Fruit fly (Drosophila melanogaster): ENCODE results near the gene C3G.

dm6 chrX:6802376-6803080 lies 865 bp downstream of the C3G start:
- TF ChIP-seq CG6163 (GFP tag; IDR thresholded peaks at IDR 0.05): no peak
- TF ChIP-seq Hr39 (GFP tag; optimal IDR thresholded peaks at IDR 0.05): no peak
- no peak for TF ChIP-seq cyc (GFP tag; optimal IDR thresholded peaks at IDR 0.05)
- TF ChIP-seq svp (GFP tag): no peak
- TF ChIP-seq Smox (GFP tag; optimal IDR thresholded peaks at IDR 0.05): no peak
- no peak for TF ChIP-seq lz (GFP tag; optimal IDR thresholded peaks at IDR 0.05)
- TF ChIP-seq CG32006 (GFP tag; optimal IDR thresholded peaks at IDR 0.05): no peak
- no peak for TF ChIP-seq CG8319 (GFP tag; optimal IDR thresholded peaks at IDR 0.05)
- no peak for TF ChIP-seq pdm3 (GFP tag; optimal IDR thresholded peaks at IDR 0.05)
- no peak for TF ChIP-seq Sox15 (GFP tag; optimal IDR thresholded peaks at IDR 0.05)
- TF ChIP-seq Eip78C (GFP tag): peak; percentile 39
- TF ChIP-seq vri (GFP tag; optimal IDR thresholded peaks at IDR 0.05): no peak

All from whole organism, prepupa.